Worm (Caenorhabditis elegans) whole organism, young adult: ENCODE results near the gene srj-42.

Experiments used
- B0019.2 ChIP-seq: fragments of 200-800 bp; sonication (Bioruptor generic); conservative IDR thresholded peaks from 2 replicates; pipeline ENCODE4 v1.3.6; 2022; ENCODE audit warnings: missing genetic modification reagents, missing genetic modification characterization, missing compliant biosample characterization
- B0035.1 ChIP-seq: sonication (generic microtip); optimal IDR thresholded peaks from 2 replicates; lab custom pipeline; 2016; ENCODE audit warnings: missing genetic modification characterization, mild to moderate bottlenecking, missing compliant biosample characterization, missing genotype, missing genetic modification reagents
- B0336.3 ChIP-seq: fragments of 200-800 bp; sonication (Bioruptor generic); IDR thresholded peaks from 2 replicates; pipeline ENCODE4 v1.3.6; 2022; ENCODE audit warnings: missing genetic modification characterization, missing compliant biosample characterization
- C06A6.2 ChIP-seq: fragments of 200-800 bp; sonication (Bioruptor generic); conservative IDR thresholded peaks from 2 replicates; pipeline ENCODE4 v1.3.6; 2022; ENCODE audit warnings: missing genetic modification characterization, missing compliant biosample characterization
- D2030.7 ChIP-seq: fragments of 200-800 bp; sonication (Bioruptor generic); IDR thresholded peaks from 2 replicates; pipeline ENCODE4 v1.3.6; 2022; ENCODE audit warnings: missing genetic modification reagents, missing genetic modification characterization, missing compliant biosample characterization
- F23B12.7 ChIP-seq: sonication (generic microtip); optimal IDR thresholded peaks from 2 replicates; lab custom pipeline; 2017; ENCODE audit warnings: missing genetic modification characterization, mild to moderate bottlenecking, missing compliant biosample characterization, antibody characterized with exemption, moderate library complexity; ENCODE audit not compliant: insufficient read depth
- F57A8.1 ChIP-seq: fragments of 200-800 bp; sonication (Bioruptor generic); optimal IDR thresholded peaks from 2 replicates; lab custom pipeline; 2018; ENCODE audit warnings: mild to moderate bottlenecking, missing genetic modification characterization, moderate library complexity, missing compliant biosample characterization
- Y53F4B.3 ChIP-seq: fragments of 200-800 bp; sonication (Bioruptor generic); IDR thresholded peaks from 2 replicates; pipeline ENCODE4 v1.3.6; 2022; ENCODE audit warnings: missing genetic modification reagents, missing genetic modification characterization, missing compliant biosample characterization
- Y56A3A.18 ChIP-seq: fragments of 200-800 bp; sonication (Bioruptor generic); IDR thresholded peaks from 2 replicates; pipeline ENCODE4 v1.3.6; 2022; ENCODE audit warnings: missing genetic modification reagents, missing genetic modification characterization, missing compliant biosample characterization
- ZK185.1 ChIP-seq: sonication (generic microtip); optimal IDR thresholded peaks from 2 replicates; lab custom pipeline; 2016; ENCODE audit warnings: mild to moderate bottlenecking, missing genetic modification characterization, missing compliant biosample characterization; ENCODE audit not compliant: poor library complexity, severe bottlenecking
- ama-1 ChIP-seq, 3 experiments: fragments of 150-350 bp in 1 of 3; sonication (generic microtip) in 2 of 3; optimal IDR thresholded peaks; 2 replicates each; lab custom pipeline; 2014 to 2018; ENCODE audit warnings: missing biosample characterization in 2 of 3, missing genetic modification characterization in 2 of 3, missing genetic modification reagents in 2 of 3
- aptf-3 ChIP-seq: fragments of 200-800 bp; sonication (Bioruptor generic); IDR thresholded peaks from 2 replicates; pipeline ENCODE4 v1.3.6; 2022; ENCODE audit warnings: missing genetic modification characterization, missing compliant biosample characterization
- atf-7 ChIP-seq: sonication (generic microtip); optimal IDR thresholded peaks from 2 replicates; lab custom pipeline; 2017; ENCODE audit warnings: mild to moderate bottlenecking, missing genetic modification characterization, missing compliant biosample characterization
- attf-3 ChIP-seq: fragments of 200-800 bp; sonication (Bioruptor generic); conservative IDR thresholded peaks from 2 replicates; pipeline ENCODE4 v1.3.6; 2022; ENCODE audit warnings: missing genetic modification reagents, missing genetic modification characterization, missing compliant biosample characterization
- bed-1 ChIP-seq: fragments of 200-800 bp; sonication (Bioruptor generic); IDR thresholded peaks from 2 replicates; pipeline ENCODE4 v1.3.6; 2022; ENCODE audit warnings: missing genetic modification reagents, missing genetic modification characterization, missing compliant biosample characterization
- cebp-2 ChIP-seq: fragments of 200-800 bp; sonication (Bioruptor generic); IDR thresholded peaks from 2 replicates; pipeline ENCODE4 v1.3.6; 2022; ENCODE audit warnings: missing genetic modification characterization, missing compliant biosample characterization
- ceh-27 ChIP-seq: fragments of 200-800 bp; sonication (Bioruptor generic); optimal IDR thresholded peaks from 2 replicates; lab custom pipeline; 2018; ENCODE audit warnings: mild to moderate bottlenecking, missing genetic modification characterization, moderate library complexity, missing compliant biosample characterization
- ceh-40 ChIP-seq: fragments of 200-800 bp; sonication (Bioruptor generic); IDR thresholded peaks from 2 replicates; pipeline ENCODE4 v1.3.6; 2022; ENCODE audit warnings: missing genetic modification characterization, missing compliant biosample characterization
- efl-1 ChIP-seq: fragments of 150-350 bp; optimal IDR thresholded peaks from 2 replicates; lab custom pipeline; 2014; ENCODE audit warnings: missing biosample characterization, missing genetic modification reagents, missing genetic modification characterization
- ekl-4 ChIP-seq: fragments of 200-800 bp; sonication (Bioruptor generic); IDR thresholded peaks from 2 replicates; pipeline ENCODE4 v1.3.6; 2022; ENCODE audit warnings: missing genetic modification reagents, missing genetic modification characterization, missing compliant biosample characterization
- ets-4 ChIP-seq: fragments of 200-800 bp; sonication (Bioruptor generic); optimal IDR thresholded peaks from 2 replicates; lab custom pipeline; 2018; ENCODE audit warnings: mild to moderate bottlenecking, missing genetic modification characterization, missing compliant biosample characterization
- gei-17 ChIP-seq: fragments of 200-800 bp; sonication (Bioruptor generic); optimal IDR thresholded peaks from 2 replicates; lab custom pipeline; 2018; ENCODE audit warnings: mild to moderate bottlenecking, missing genetic modification characterization, missing compliant biosample characterization
- hlh-26 ChIP-seq: fragments of 200-800 bp; sonication (Bioruptor generic); conservative IDR thresholded peaks from 2 replicates; pipeline ENCODE4 v1.3.6; 2022; ENCODE audit warnings: missing genetic modification reagents, missing genetic modification characterization, missing compliant biosample characterization
- hmg-1.2 ChIP-seq: fragments of 200-800 bp; sonication (Bioruptor generic); IDR thresholded peaks from 2 replicates; pipeline ENCODE4 v1.3.6; 2022; ENCODE audit warnings: missing genetic modification reagents, missing genetic modification characterization, missing compliant biosample characterization
- hsf-1 ChIP-seq: fragments of 200-800 bp; sonication (Bioruptor generic); IDR thresholded peaks from 2 replicates; pipeline ENCODE4 v1.3.6; 2022; ENCODE audit warnings: missing genetic modification reagents, missing genetic modification characterization, missing compliant biosample characterization
- lag-1 ChIP-seq: fragments of 200-800 bp; sonication (Bioruptor generic); IDR thresholded peaks from 2 replicates; pipeline ENCODE4 v1.3.6; 2022; ENCODE audit warnings: missing genetic modification reagents, missing genetic modification characterization, missing compliant biosample characterization
- let-607 ChIP-seq, 2 experiments: fragments of 200-800 bp in 1 of 2; sonication (Bioruptor generic) in 1 of 2; sonication (generic microtip) in 1 of 2; optimal IDR thresholded peaks; 2 replicates each; lab custom pipeline; 2016 to 2018; ENCODE audit warnings: mild to moderate bottlenecking in 2 of 2, missing compliant biosample characterization in 2 of 2, missing genetic modification characterization in 2 of 2, moderate library complexity in 2 of 2, missing genotype in 1 of 2
- lsy-27 ChIP-seq: sonication (generic microtip); optimal IDR thresholded peaks from 2 replicates; lab custom pipeline; 2017; ENCODE audit warnings: missing genetic modification characterization, mild to moderate bottlenecking, missing compliant biosample characterization, antibody characterized with exemption, missing genotype, borderline replicate concordance; ENCODE audit not compliant: insufficient read depth
- madf-3 ChIP-seq: fragments of 200-800 bp; sonication (Bioruptor generic); IDR thresholded peaks from 2 replicates; pipeline ENCODE4 v1.3.6; 2022; ENCODE audit warnings: missing genetic modification reagents, missing genetic modification characterization, missing compliant biosample characterization
- mel-28 ChIP-seq: sonication (generic microtip); optimal IDR thresholded peaks from 2 replicates; lab custom pipeline; 2016; ENCODE audit warnings: borderline replicate concordance, mild to moderate bottlenecking, missing genetic modification characterization, missing compliant biosample characterization
- nhr-179 ChIP-seq: sonication (generic microtip); optimal IDR thresholded peaks from 2 replicates; lab custom pipeline; 2016; ENCODE audit warnings: mild to moderate bottlenecking, missing genetic modification characterization, missing compliant biosample characterization
- sea-2 ChIP-seq: fragments of 200-800 bp; sonication (Bioruptor generic); IDR thresholded peaks from 2 replicates; pipeline ENCODE4 v1.3.6; 2022; ENCODE audit warnings: missing genetic modification characterization, missing compliant biosample characterization
- snpc-3.4 ChIP-seq: sonication (generic microtip); optimal IDR thresholded peaks from 2 replicates; lab custom pipeline; 2017; ENCODE audit warnings: missing genetic modification characterization, mild to moderate bottlenecking, missing compliant biosample characterization, antibody characterized with exemption, moderate library complexity, missing genotype, missing genetic modification reagents
- snpc-4 ChIP-seq, 5 experiments: fragments of 150-350 bp in 1 of 5; sonication (generic microtip) in 4 of 5; optimal IDR thresholded peaks; 2 replicates each; lab custom pipeline; 2014 to 2018; ENCODE audit warnings: missing genetic modification characterization in 5 of 5, missing biosample characterization in 3 of 5, antibody characterized with exemption in 2 of 5, mild to moderate bottlenecking in 2 of 5, missing compliant biosample characterization in 2 of 5, missing genotype in 2 of 5, moderate library complexity in 2 of 5, missing genetic modification reagents in 1 of 5
- sptf-2 ChIP-seq: fragments of 200-800 bp; sonication (Bioruptor generic); optimal IDR thresholded peaks from 2 replicates; lab custom pipeline; 2018; ENCODE audit warnings: mild to moderate bottlenecking, missing genetic modification characterization, missing compliant biosample characterization
- tbx-9 ChIP-seq: sonication (generic microtip); optimal IDR thresholded peaks from 2 replicates; lab custom pipeline; 2016; ENCODE audit warnings: borderline replicate concordance, missing genetic modification characterization, inconsistent platforms, missing compliant biosample characterization
- xnd-1 ChIP-seq: sonication (generic microtip); optimal IDR thresholded peaks from 2 replicates; lab custom pipeline; 2016; ENCODE audit warnings: missing genotype, missing genetic modification reagents, missing genetic modification characterization, missing compliant biosample characterization

The srj-42 gene

DNA sequence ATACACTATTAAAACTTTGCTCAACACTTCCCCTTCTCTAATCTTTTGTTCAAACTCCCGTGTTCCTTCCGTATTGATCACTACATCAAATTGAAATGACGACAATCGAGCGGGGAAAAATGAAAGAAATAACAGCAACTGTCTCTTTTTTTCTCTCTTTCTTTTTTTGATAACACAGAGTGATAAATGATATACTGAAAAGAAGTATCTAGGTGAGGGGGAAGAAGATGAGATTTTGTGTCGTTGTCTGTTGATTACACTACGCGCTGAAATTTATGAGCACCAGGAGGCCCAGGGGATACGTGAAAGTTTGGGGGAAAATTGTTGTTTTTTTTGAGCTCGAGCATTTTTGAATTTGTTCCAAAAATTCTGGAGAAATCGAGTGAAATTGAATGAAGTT, 22.0 kb upstream of the srj-42 start:
- no peak for TF ChIP-seq atf-7
- no peak for TF ChIP-seq D2030.7 (GFP tag; lab: Robert Waterston, UW)
- TF ChIP-seq lag-1, result no peak
- TF ChIP-seq B0035.1 (tag; lab: Kevin White, UChicago), result no peak
- TF ChIP-seq lsy-27 (tag; lab: Kevin White, UChicago), result no peak
- TF ChIP-seq snpc-4 (GFP tag; optimal IDR thresholded peaks at IDR 0.05; lab: Kevin White, UChicago), result no peak
- TF ChIP-seq snpc-4 (tag; optimal IDR thresholded peaks at IDR 0.05; lab: Kevin White, UChicago), result no peak
- no peak for TF ChIP-seq aptf-3 (GFP tag; lab: Robert Waterston, UW)
- TF ChIP-seq ZK185.1, result no peak
- TF ChIP-seq sptf-2 (GFP tag; lab: Kevin White, UChicago), result no peak
- TF ChIP-seq F57A8.1, result no peak
- no peak for TF ChIP-seq C06A6.2 (GFP tag; lab: Robert Waterston, UW)
- no peak for TF ChIP-seq let-607 (tag; optimal IDR thresholded peaks at IDR 0.05; lab: Kevin White, UChicago)
- TF ChIP-seq madf-3 (GFP tag; lab: Robert Waterston, UW), result no peak
- no peak for TF ChIP-seq attf-3 (GFP tag; lab: Robert Waterston, UW)
- no peak for TF ChIP-seq xnd-1 (tag; lab: Kevin White, UChicago)

DNA sequence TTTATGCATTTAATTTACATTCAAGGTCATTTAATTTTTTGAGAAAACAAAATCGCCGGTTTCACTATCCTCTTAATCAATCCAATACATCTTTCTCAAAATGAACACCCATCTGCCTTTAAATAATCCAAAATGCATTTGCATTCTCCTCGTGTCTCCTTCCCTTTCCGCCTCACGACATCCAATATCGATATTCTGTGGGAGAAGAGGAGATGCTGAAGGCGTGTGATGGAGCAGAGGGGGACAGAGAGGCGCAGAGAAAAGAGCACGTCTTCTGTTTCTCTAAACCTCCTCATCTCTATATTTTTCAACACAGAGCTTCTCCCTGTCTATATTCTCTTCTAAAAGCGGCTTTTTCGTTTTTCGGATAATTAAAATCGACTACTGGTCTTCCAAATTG, 7.5 kb upstream of the srj-42 start, which contains the start of gene Y73F8A.5:
Gene Y73F8A.5 (plus strand): TSS at position 321 of the 400 bp plus-strand sequence.
- TF ChIP-seq C06A6.2 (GFP tag; lab: Robert Waterston, UW) (no peak), atf-7 (no peak), hmg-1.2 (GFP tag; lab: Robert Waterston, UW) (peak; percentile 63; the same call in 1 of the 2 replicates), Y53F4B.3 (GFP tag; lab: Robert Waterston, UW) (no peak), gei-17 (GFP tag; lab: Kevin White, UChicago) (no peak), mel-28 (tag; lab: Kevin White, UChicago) (no peak), ekl-4 (GFP tag; lab: Robert Waterston, UW) (no peak), ets-4 (no peak), ama-1 (optimal IDR thresholded peaks at IDR 0.05; lab: Kevin White, UChicago) (no peak), ama-1 (GFP tag; optimal IDR thresholded peaks at IDR 0.05; lab: Kevin White, UChicago) (no peak), snpc-4 (GFP tag; optimal IDR thresholded peaks at IDR 0.05; lab: Kevin White, UChicago) (no peak), snpc-4 (tag; optimal IDR thresholded peaks at IDR 0.05; lab: Kevin White, UChicago) (peak in 1 of 4 experiments; percentile 2), ceh-40 (GFP tag; lab: Robert Waterston, UW) (no peak), efl-1 (GFP tag; lab: Kevin White, UChicago) (no peak), hlh-26 (GFP tag; lab: Robert Waterston, UW) (no peak)

DNA sequence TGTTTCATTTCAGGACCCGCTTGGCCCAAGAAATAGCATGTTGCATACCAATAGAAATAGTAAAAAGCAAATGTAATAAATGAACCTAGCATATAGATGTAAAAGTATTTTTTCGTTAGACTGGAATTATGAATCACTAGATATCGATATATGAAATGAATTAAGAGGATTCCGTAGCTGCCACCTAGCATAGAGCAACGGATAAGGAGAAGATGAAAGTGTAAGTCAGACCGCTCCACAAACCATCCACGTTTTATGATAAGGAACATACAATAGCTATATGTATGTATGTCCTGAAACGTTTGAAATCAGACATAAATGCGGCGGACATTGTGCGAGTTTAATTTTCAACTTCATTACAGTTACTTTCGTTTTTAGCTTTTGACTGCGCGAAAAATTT, 982 bp downstream of the srj-42 start:
- no peak for TF ChIP-seq hlh-26 (GFP tag; lab: Robert Waterston, UW)
- TF ChIP-seq B0019.2 (GFP tag; lab: Robert Waterston, UW), result no peak
- TF ChIP-seq nhr-179 (tag; lab: Kevin White, UChicago), result no peak
- TF ChIP-seq cebp-2 (GFP tag; lab: Robert Waterston, UW), result no peak
- no peak for TF ChIP-seq tbx-9 (tag; lab: Kevin White, UChicago)
- no peak for TF ChIP-seq Y56A3A.18 (GFP tag; lab: Robert Waterston, UW)
- TF ChIP-seq B0035.1 (tag; lab: Kevin White, UChicago), result no peak
- no peak for TF ChIP-seq sea-2 (GFP tag; lab: Robert Waterston, UW)
- TF ChIP-seq ceh-27 (GFP tag; lab: Kevin White, UChicago), result no peak
- TF ChIP-seq snpc-3.4 (tag; lab: Kevin White, UChicago), result no peak
- no peak for TF ChIP-seq bed-1 (GFP tag; lab: Robert Waterston, UW)
- no peak for TF ChIP-seq B0336.3 (GFP tag; lab: Robert Waterston, UW)
- no peak for TF ChIP-seq F23B12.7 (tag; lab: Kevin White, UChicago)
- TF ChIP-seq hsf-1 (GFP tag; lab: Robert Waterston, UW), result no peak
